Worm (Caenorhabditis elegans): ENCODE data around the gene polq-1.
A peak's percentile ranks its signal among the peaks of the same experiment; 100 is the strongest.

The polq-1 gene

ce11 chrIII:5845483-5845882, 42.5 kb upstream of the polq-1 start (continued):
- TF ChIP-seq ztf-16 (tag; optimal IDR thresholded peaks at IDR 0.05) (no peak), ttx-3 (tag; optimal IDR thresholded peaks at IDR 0.05) (no peak), unc-42 (tag; optimal IDR thresholded peaks at IDR 0.05) (peak; percentile 83), ceh-2 (tag; optimal IDR thresholded peaks at IDR 0.05) (no peak), zip-5 (tag; optimal IDR thresholded peaks at IDR 0.05) (no peak), pqm-1 (tag; optimal IDR thresholded peaks at IDR 0.05) (no peak), mec-3 (tag; optimal IDR thresholded peaks at IDR 0.05; ENCODE audit: borderline replicate concordance) (no peak), lim-6 (tag; optimal IDR thresholded peaks at IDR 0.05) (no peak), odd-2 (tag; optimal IDR thresholded peaks at IDR 0.05) (no peak), ceh-34 (tag; optimal IDR thresholded peaks at IDR 0.05) (no peak), sdc-2 (tag; optimal IDR thresholded peaks at IDR 0.05) (no peak), ets-4 (tag; optimal IDR thresholded peaks at IDR 0.05) (no peak), madf-2 (tag; optimal IDR thresholded peaks at IDR 0.05) (no peak), sox-2 (GFP tag; IDR thresholded peaks at IDR 0.05) (no peak), K09A11.1 (tag; optimal IDR thresholded peaks at IDR 0.05; ENCODE audit: insufficient read depth) (no peak), ceh-6 (GFP tag; optimal IDR thresholded peaks at IDR 0.05) (no peak), F13H6.1 (tag; optimal IDR thresholded peaks at IDR 0.05) (no peak), nhr-232 (tag; optimal IDR thresholded peaks at IDR 0.05) (no peak), npax-4 (tag; optimal IDR thresholded peaks at IDR 0.05) (no peak), pha-4 (tag; optimal IDR thresholded peaks at IDR 0.05) (no peak), elt-4 (tag; optimal IDR thresholded peaks at IDR 0.05) (no peak), ama-1 (optimal IDR thresholded peaks at IDR 0.05) (no peak), ceh-45 (GFP tag; IDR thresholded peaks at IDR 0.05) (no peak), fkh-10 (GFP tag; optimal IDR thresholded peaks at IDR 0.05) (no peak), unc-3 (GFP tag; conservative IDR thresholded peaks at IDR 0.05) (no peak), unc-3 (tag; optimal IDR thresholded peaks at IDR 0.05) (no peak), ceh-18 (tag; optimal IDR thresholded peaks at IDR 0.05) (peak; percentile 20), pag-3 (tag; optimal IDR thresholded peaks at IDR 0.05; ENCODE audit: borderline replicate concordance) (no peak), dve-1 (tag; optimal IDR thresholded peaks at IDR 0.05) (no peak), ceh-22 (tag; optimal IDR thresholded peaks at IDR 0.05) (no peak), hlh-13 (GFP tag; optimal IDR thresholded peaks at IDR 0.05) (no peak), ceh-48 (tag; optimal IDR thresholded peaks at IDR 0.05) (no peak), sox-4 (tag; optimal IDR thresholded peaks at IDR 0.05) (no peak), Y22D7AL.16 (tag; optimal IDR thresholded peaks at IDR 0.05) (no peak), syd-9 (tag; optimal IDR thresholded peaks at IDR 0.05) (no peak)

DNA sequence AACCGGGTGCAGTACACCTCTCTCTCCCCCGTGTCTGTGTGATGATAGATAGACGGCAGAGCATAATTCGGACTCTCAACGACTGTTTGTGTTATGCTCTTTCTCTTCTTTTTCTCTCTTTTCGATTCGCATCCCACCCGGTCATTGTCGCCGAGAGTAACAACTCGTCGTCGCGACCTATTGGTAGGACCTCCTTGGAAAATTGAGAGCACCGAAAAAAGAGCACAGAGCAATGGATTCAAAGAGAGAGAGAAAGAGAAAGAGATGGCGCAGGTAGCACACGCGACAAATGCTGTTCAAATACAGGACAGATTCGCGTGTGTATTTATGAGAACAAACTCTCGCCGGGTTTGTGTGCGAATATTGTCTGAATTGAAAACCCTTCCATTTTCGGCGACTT, 40.7 kb upstream of the polq-1 start:
- no peak for TF ChIP-seq ceh-9 (tag; optimal IDR thresholded peaks at IDR 0.05)
- TF ChIP-seq ceh-18 (tag; optimal IDR thresholded peaks at IDR 0.05): peak; percentile 17
- peak; percentile 16 for TF ChIP-seq tbx-2 (tag; optimal IDR thresholded peaks at IDR 0.05)
- TF ChIP-seq ahr-1 (tag; optimal IDR thresholded peaks at IDR 0.05): no peak
- TF ChIP-seq ets-4 (tag; optimal IDR thresholded peaks at IDR 0.05): peak; percentile 56
- peak; percentile 11 for TF ChIP-seq ref-2 (tag; optimal IDR thresholded peaks at IDR 0.05)

ce11 chrIII:5842920-5843319, 40.0 kb upstream of the polq-1 start:
- peak; percentile 53 for TF ChIP-seq ets-4 (tag; optimal IDR thresholded peaks at IDR 0.05)
- TF ChIP-seq ref-2 (tag; optimal IDR thresholded peaks at IDR 0.05): no peak
- TF ChIP-seq ceh-31 (tag; optimal IDR thresholded peaks at IDR 0.05): peak; percentile 27
- no peak for TF ChIP-seq npax-4 (tag; optimal IDR thresholded peaks at IDR 0.05)
- TF ChIP-seq ceh-45 (GFP tag; IDR thresholded peaks at IDR 0.05): 0 out of 2 replicates have a peak, but pooled peaks have one; percentile 39

DNA sequence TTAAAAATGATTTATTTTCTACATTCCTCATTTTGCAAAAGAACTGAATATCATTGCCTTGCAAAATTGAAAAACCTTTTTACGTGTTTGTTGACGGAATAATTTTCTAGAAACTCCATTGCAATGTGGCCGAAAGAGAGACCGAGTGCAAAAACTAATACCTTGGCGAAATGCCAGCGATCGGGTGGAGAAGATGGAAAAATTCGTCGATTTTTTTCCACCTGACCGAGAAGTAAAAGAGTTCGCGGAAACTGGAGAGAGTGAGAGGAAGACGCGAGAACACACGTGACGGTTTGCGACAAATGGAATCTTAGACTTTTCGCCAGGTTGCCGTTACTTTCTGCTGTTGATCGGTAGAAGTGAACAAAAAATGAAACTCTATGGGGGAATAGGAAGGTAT, 38.7 kb upstream of the polq-1 start:
- no peak for TF ChIP-seq ceh-9 (tag; optimal IDR thresholded peaks at IDR 0.05)
- TF ChIP-seq sox-4 (tag; optimal IDR thresholded peaks at IDR 0.05): no peak
- no peak for TF ChIP-seq pros-1 (tag; optimal IDR thresholded peaks at IDR 0.05)
- TF ChIP-seq hlh-30 (tag; optimal IDR thresholded peaks at IDR 0.05; ENCODE audit: insufficient read depth): peak; percentile 51

Measured in whole organism, late embryonic.